Worm (Caenorhabditis elegans) whole organism, mixed stage, embryonic: ENCODE measurements around the gene R11F4.1.

Experiments used
- ceh-43 ChIP-seq: fragments of 200-800 bp; sonication (Bioruptor generic); optimal IDR thresholded peaks from 2 replicates; lab custom pipeline; 2018; ENCODE audit warnings: mild to moderate bottlenecking, missing genetic modification characterization, moderate library complexity, missing compliant biosample characterization
- elt-3 ChIP-seq: fragments of 150-350 bp; optimal IDR thresholded peaks from 2 replicates; lab custom pipeline; 2014; ENCODE audit warnings: missing biosample characterization, missing genetic modification characterization
- lsy-2 ChIP-seq: fragments of 150-350 bp; optimal IDR thresholded peaks from 2 replicates; lab custom pipeline; 2014; ENCODE audit warnings: missing biosample characterization, missing genetic modification characterization
- pha-4 ChIP-seq: fragments of 150-350 bp; optimal IDR thresholded peaks from 2 replicates; lab custom pipeline; 2018; ENCODE audit warnings: missing biosample characterization, missing genetic modification reagents, missing genetic modification characterization
- snpc-4 ChIP-seq: fragments of 150-350 bp; optimal IDR thresholded peaks from 2 replicates; lab custom pipeline; 2014; ENCODE audit warnings: missing biosample characterization, missing genetic modification characterization
- unc-120 ChIP-seq: sonication (generic microtip); optimal IDR thresholded peaks from 2 replicates; lab custom pipeline; 2017; ENCODE audit warnings: missing genetic modification characterization, missing compliant biosample characterization; ENCODE audit not compliant: poor library complexity, severe bottlenecking

ce11 chrII:4042696-4043095 lies 49.0 kb upstream of the R11F4.1 start:
- no peak for TF ChIP-seq snpc-4
- no peak for TF ChIP-seq lsy-2 (tag; lab: Kevin White, UChicago)
- TF ChIP-seq ceh-43 (GFP tag; lab: Kevin White, UChicago), result no peak
- no peak for TF ChIP-seq elt-3 (tag; lab: Kevin White, UChicago)
- no peak for TF ChIP-seq pha-4 (tag; lab: Kevin White, UChicago)
- no peak for TF ChIP-seq unc-120
